Fruit fly (Drosophila melanogaster): Measurements from ENCODE around the gene CG33489.

DNA sequence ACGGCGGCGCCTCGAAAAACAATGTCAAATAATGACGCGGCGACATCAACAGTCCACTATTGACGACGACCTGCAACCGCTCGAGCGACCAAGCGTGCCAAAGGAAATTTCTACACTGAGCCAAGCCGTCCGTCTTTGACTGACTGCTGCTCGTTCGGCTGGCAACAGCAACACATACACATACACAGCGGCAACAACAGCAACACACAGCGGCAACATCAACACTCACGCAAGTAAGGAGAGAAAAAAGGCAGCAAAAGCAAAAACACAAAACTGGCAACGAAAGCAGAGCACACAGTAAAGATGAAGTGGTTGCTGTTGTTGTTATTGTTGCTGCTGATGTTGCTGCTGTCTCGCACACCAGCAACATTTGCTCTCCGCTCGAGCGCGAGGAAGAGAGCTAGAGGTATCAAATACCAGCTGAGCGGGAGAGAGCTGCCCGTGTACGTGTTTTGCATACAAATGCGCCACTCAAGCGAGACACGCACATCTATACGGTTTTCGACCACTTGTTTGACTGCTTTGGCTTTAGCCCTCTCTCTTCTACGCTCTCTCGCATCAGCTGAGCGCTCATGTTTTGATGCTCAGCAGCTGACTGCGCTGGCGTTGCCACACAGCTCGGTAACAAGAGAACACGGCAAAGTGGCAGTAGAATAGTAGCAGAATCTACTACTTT, 23.7 kb downstream of the CG33489 start:
- TF ChIP-seq lz (GFP tag; optimal IDR thresholded peaks at IDR 0.05) (peak; percentile 2), Blimp-1 (GFP tag; optimal IDR thresholded peaks at IDR 0.05) (peak; percentile 37), CG6808 (GFP tag; optimal IDR thresholded peaks at IDR 0.05) (peak; percentile 62), Sox102F (GFP tag; optimal IDR thresholded peaks at IDR 0.05) (peak; percentile 68), CG6854 (GFP tag; optimal IDR thresholded peaks at IDR 0.05) (peak; percentile 72), CG8632 (GFP tag; optimal IDR thresholded peaks at IDR 0.05) (peak; percentile 20), CG8319 (GFP tag; optimal IDR thresholded peaks at IDR 0.05) (no peak), ss (GFP tag; optimal IDR thresholded peaks at IDR 0.05) (peak; percentile 87 to 96), esn (GFP tag; optimal IDR thresholded peaks at IDR 0.05) (peak; percentile 33), Lpt (GFP tag; optimal IDR thresholded peaks at IDR 0.05) (peak; percentile 82)

Measured in whole organism, prepupa.